Fruit fly (Drosophila melanogaster): ENCODE data around the gene CG17186.

Gene CG17186

dm6 chr3R:19905932-19906439, 28.7 kb upstream of the CG17186 start (continued):
- TF ChIP-seq CG3726 (GFP tag; IDR thresholded peaks at IDR 0.05) (peak; percentile 78; the same call in 1 of the 3 replicates), ATbp (GFP tag; optimal IDR thresholded peaks at IDR 0.05) (peak; percentile 78), CG7745 (tag; optimal IDR thresholded peaks at IDR 0.05) (no peak), gsb-n (tag; optimal IDR thresholded peaks at IDR 0.05) (peak; percentile 23), CG17568 (GFP tag; optimal IDR thresholded peaks at IDR 0.05) (peak; percentile 61), CG10274 (GFP tag; optimal IDR thresholded peaks at IDR 0.05) (peak; percentile 65), CG4328 (GFP tag; optimal IDR thresholded peaks at IDR 0.05) (peak; percentile 12), Dek (tag; optimal IDR thresholded peaks at IDR 0.05) (peak; percentile 59), sima (GFP tag; optimal IDR thresholded peaks at IDR 0.05) (no peak), az2 (GFP tag; optimal IDR thresholded peaks at IDR 0.05) (peak; percentile 79), br (optimal IDR thresholded peaks at IDR 0.05) (no peak), CG17802 (tag; optimal IDR thresholded peaks at IDR 0.05) (peak; percentile 36), CG11695 (GFP tag; IDR thresholded peaks at IDR 0.05) (peak; percentile 87; the same call in 2 of the 3 replicates), stwl (tag; optimal IDR thresholded peaks at IDR 0.05) (no peak), sob (GFP tag; IDR thresholded peaks at IDR 0.05) (peak; percentile 83), Doc2 (GFP tag; IDR thresholded peaks at IDR 0.05) (0 out of 2 replicates have a peak, but pooled peaks have one; percentile 29), tx (GFP tag; optimal IDR thresholded peaks at IDR 0.05) (peak; percentile 71), Hr3 (GFP tag; optimal IDR thresholded peaks at IDR 0.05) (peak; percentile 67), CG30431 (GFP tag; optimal IDR thresholded peaks at IDR 0.05) (peak; percentile 54), lov (optimal IDR thresholded peaks at IDR 0.05) (no peak), lov (GFP tag; IDR thresholded peaks at IDR 0.05) (0 out of 3 replicates have a peak, but pooled peaks have one; percentile 56), HLH4C (GFP tag; IDR thresholded peaks at IDR 0.05; ENCODE audit: partially characterized antibody) (no peak), nau (GFP tag; optimal IDR thresholded peaks at IDR 0.05) (peak; percentile 70), ham (GFP tag; IDR thresholded peaks at IDR 0.05) (peak; percentile 53; the same call in 1 of the 2 replicates), CG8924 (tag; optimal IDR thresholded peaks at IDR 0.05) (peak; percentile 70), dm (GFP tag; optimal IDR thresholded peaks at IDR 0.05) (peak; percentile 44), CG11723 (GFP tag; optimal IDR thresholded peaks at IDR 0.05) (peak; percentile 67), CG30403 (GFP tag; optimal IDR thresholded peaks at IDR 0.05) (peak; percentile 77), Taf1 (GFP tag; IDR thresholded peaks at IDR 0.05) (peak; percentile 83), Trl (optimal IDR thresholded peaks at IDR 0.05) (no peak), Trl (GFP tag; optimal IDR thresholded peaks at IDR 0.05) (peak; percentile 76), CG43689 (GFP tag; IDR thresholded peaks at IDR 0.05) (no peak), Side (GFP tag; optimal IDR thresholded peaks at IDR 0.05) (peak; percentile 77), CG7357 (GFP tag; IDR thresholded peaks at IDR 0.05) (peak; percentile 34; the same call in 1 of the 3 replicates), CG17328 (GFP tag; IDR thresholded peaks at IDR 0.05) (peak; percentile 76), kay (GFP tag; optimal IDR thresholded peaks at IDR 0.05) (peak; percentile 40), Dad (GFP tag; optimal IDR thresholded peaks at IDR 0.05) (peak; percentile 59), CG12155 (GFP tag; optimal IDR thresholded peaks at IDR 0.05) (peak; percentile 80), CG9932 (GFP tag; IDR thresholded peaks at IDR 0.05) (peak; percentile 81), CG2199 (GFP tag; IDR thresholded peaks at IDR 0.05) (peak; percentile 87), CG14050 (GFP tag; IDR thresholded peaks at IDR 0.05) (peak; percentile 70), Xbp1 (GFP tag; optimal IDR thresholded peaks at IDR 0.05) (peak; percentile 87), zfh2 (GFP tag; optimal IDR thresholded peaks at IDR 0.05) (peak; percentile 82), HmgZ (tag; optimal IDR thresholded peaks at IDR 0.05) (peak; percentile 86), CG12744 (GFP tag; optimal IDR thresholded peaks at IDR 0.05) (peak; percentile 75), CG9215 (GFP tag; IDR thresholded peaks at IDR 0.05) (peak; percentile 85), CG17829 (tag; optimal IDR thresholded peaks at IDR 0.05) (peak; percentile 74), Sin3A (optimal IDR thresholded peaks at IDR 0.05) (no peak), B-H2 (GFP tag; optimal IDR thresholded peaks at IDR 0.05) (no peak), Sry-δ (GFP tag; optimal IDR thresholded peaks at IDR 0.05) (peak; percentile 30), CG3163 (GFP tag; optimal IDR thresholded peaks at IDR 0.05) (no peak), fru (optimal IDR thresholded peaks at IDR 0.05) (no peak), CG1024 (GFP tag; IDR thresholded peaks at IDR 0.05) (peak; percentile 43; the same call in 1 of the 2 replicates)

Measured in whole organism, embryonic.